1 fruit fly cellular context compared by ENCODE assay signal in the genomic region with DNA sequence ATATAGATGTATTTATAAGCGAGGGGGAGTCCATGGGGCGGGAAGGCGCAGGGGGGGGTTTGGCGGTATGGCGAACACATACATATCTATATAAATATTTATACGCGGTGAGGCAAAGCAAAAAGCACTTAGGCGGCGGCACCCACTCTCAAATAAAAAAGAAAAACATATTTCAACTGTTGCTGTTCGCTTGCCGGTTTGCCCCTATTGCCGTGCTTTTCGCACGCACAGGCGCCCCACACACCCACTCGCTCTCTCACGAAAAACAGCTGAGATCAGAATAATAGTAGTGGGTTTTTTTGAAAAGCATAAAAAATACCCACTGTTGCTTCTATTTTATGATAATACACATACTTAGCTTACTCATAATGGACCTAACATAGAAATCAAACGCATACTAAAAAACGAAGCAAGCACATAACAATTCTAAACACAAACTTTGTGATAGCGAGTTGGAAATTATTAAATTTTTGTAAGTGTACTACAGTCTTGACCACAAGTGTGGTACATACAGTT.
TF ChIP-seq lines count a peak whose summit lies in the region.

No protein-coding gene starts in this region.

TF ChIP-seq in whole organism, embryonic, 481 proteins besides CTCF, POLR2A, EP300 and RAD21 (continued from another document):
- peak; percentile 68 for TF ChIP-seq CG12219 (GFP tag; optimal IDR thresholded peaks at IDR 0.05; lab: Kevin White, UChicago)
- TF ChIP-seq row (GFP tag; IDR thresholded peaks at IDR 0.05; lab: Robert Waterston, UW): peak; percentile 91
- peak; percentile 50 for TF ChIP-seq CG3995 (GFP tag; optimal IDR thresholded peaks at IDR 0.05; lab: Kevin White, UChicago)
- TF ChIP-seq Myb (GFP tag; optimal IDR thresholded peaks at IDR 0.05; lab: Kevin White, UChicago): peak; percentile 59
- TF ChIP-seq CG9727 (GFP tag; optimal IDR thresholded peaks at IDR 0.05; lab: Kevin White, UChicago): peak; percentile 81
- peak; percentile 40 for TF ChIP-seq ewg (GFP tag; optimal IDR thresholded peaks at IDR 0.05; lab: Kevin White, UChicago)
- TF ChIP-seq CG10274 (GFP tag; optimal IDR thresholded peaks at IDR 0.05; lab: Kevin White, UChicago): peak; percentile 33
- TF ChIP-seq hbn (GFP tag; IDR thresholded peaks at IDR 0.05; lab: Robert Waterston, UW; ENCODE audit: partially characterized antibody): no peak
- peak; percentile 16 for TF ChIP-seq zf30C (GFP tag; optimal IDR thresholded peaks at IDR 0.05; lab: Kevin White, UChicago)
- no peak for TF ChIP-seq CG2129 (GFP tag; IDR thresholded peaks at IDR 0.05; lab: Robert Waterston, UW; ENCODE audit: partially characterized antibody)
- peak; percentile 83 for TF ChIP-seq pho (GFP tag; optimal IDR thresholded peaks at IDR 0.05; lab: Kevin White, UChicago)
- peak; percentile 45 for TF ChIP-seq CG8944 (GFP tag; optimal IDR thresholded peaks at IDR 0.05; lab: Kevin White, UChicago)
- TF ChIP-seq CG9215 (GFP tag; IDR thresholded peaks at IDR 0.05; lab: Robert Waterston, UW): no peak
- peak; percentile 19 for TF ChIP-seq cato (GFP tag; optimal IDR thresholded peaks at IDR 0.05; lab: Kevin White, UChicago; ENCODE audit: borderline replicate concordance)
- TF ChIP-seq dan (GFP tag; IDR thresholded peaks at IDR 0.05; lab: Robert Waterston, UW): no peak
- no peak for TF ChIP-seq dati (GFP tag; IDR thresholded peaks at IDR 0.05; lab: Robert Waterston, UW)
- no peak for TF ChIP-seq hth (optimal IDR thresholded peaks at IDR 0.05; lab: Kevin White, UChicago)
- TF ChIP-seq Hey (tag; optimal IDR thresholded peaks at IDR 0.05; lab: Kevin White, UChicago): peak; percentile 48
- peak; percentile 65 for TF ChIP-seq CG9437 (GFP tag; optimal IDR thresholded peaks at IDR 0.05; lab: Kevin White, UChicago)
- peak; percentile 77 for TF ChIP-seq fd3F (GFP tag; optimal IDR thresholded peaks at IDR 0.05; lab: Kevin White, UChicago)
- TF ChIP-seq E2f1 (GFP tag; IDR thresholded peaks at IDR 0.05; lab: Robert Waterston, UW): peak; percentile 53
- peak; percentile 93 for TF ChIP-seq Fer1 (GFP tag; optimal IDR thresholded peaks at IDR 0.05; lab: Kevin White, UChicago)
- TF ChIP-seq ftz-f1 (GFP tag; optimal IDR thresholded peaks at IDR 0.05; lab: Kevin White, UChicago): no peak
- peak; percentile 55 for TF ChIP-seq fd96Cb (tag; optimal IDR thresholded peaks at IDR 0.05; lab: Kevin White, UChicago)
- peak; percentile 75 for TF ChIP-seq CG1233 (GFP tag; optimal IDR thresholded peaks at IDR 0.05; lab: Kevin White, UChicago)
- TF ChIP-seq Dek (tag; optimal IDR thresholded peaks at IDR 0.05; lab: Kevin White, UChicago): peak; percentile 88
- TF ChIP-seq phol (tag; optimal IDR thresholded peaks at IDR 0.05; lab: Kevin White, UChicago): peak; percentile 64
- TF ChIP-seq CG10462 (GFP tag; optimal IDR thresholded peaks at IDR 0.05; lab: Kevin White, UChicago): no peak
- TF ChIP-seq CG11456 (GFP tag; IDR thresholded peaks at IDR 0.05; lab: Robert Waterston, UW): no peak; the same call in 2 of the 3 replicates
- no peak for TF ChIP-seq CG42726 (GFP tag; IDR thresholded peaks at IDR 0.05; lab: Robert Waterston, UW; ENCODE audit: partially characterized antibody)
- no peak for TF ChIP-seq Sin3A (optimal IDR thresholded peaks at IDR 0.05; lab: Kevin White, UChicago)
- peak; percentile 81 for TF ChIP-seq CG7556 (GFP tag; optimal IDR thresholded peaks at IDR 0.05; lab: Kevin White, UChicago)
- peak; percentile 45 for TF ChIP-seq nerfin-1 (tag; optimal IDR thresholded peaks at IDR 0.05; lab: Kevin White, UChicago)
- TF ChIP-seq CG15011 (GFP tag; optimal IDR thresholded peaks at IDR 0.05; lab: Kevin White, UChicago): peak; percentile 8
- peak; percentile 51 for TF ChIP-seq H2.0 (GFP tag; IDR thresholded peaks at IDR 0.05; lab: Robert Waterston, UW)
- no peak for TF ChIP-seq wek (GFP tag; optimal IDR thresholded peaks at IDR 0.05; lab: Kevin White, UChicago)
- TF ChIP-seq CG4707 (GFP tag; optimal IDR thresholded peaks at IDR 0.05; lab: Kevin White, UChicago): no peak
- TF ChIP-seq zen (tag; optimal IDR thresholded peaks at IDR 0.05; lab: Kevin White, UChicago): peak; percentile 27
- no peak for TF ChIP-seq CG3726 (GFP tag; IDR thresholded peaks at IDR 0.05; lab: Robert Waterston, UW)
- TF ChIP-seq da (GFP tag; optimal IDR thresholded peaks at IDR 0.05; lab: Kevin White, UChicago): peak; percentile 50
- TF ChIP-seq CG8765 (GFP tag; IDR thresholded peaks at IDR 0.05; lab: Robert Waterston, UW): no peak
- TF ChIP-seq CG4328 (GFP tag; optimal IDR thresholded peaks at IDR 0.05; lab: Kevin White, UChicago): peak; percentile 67
- peak; percentile 91 for TF ChIP-seq Hand (GFP tag; optimal IDR thresholded peaks at IDR 0.05; lab: Kevin White, UChicago)
- peak; percentile 26; the same call in 2 of the 3 replicates for TF ChIP-seq B-H1 (GFP tag; IDR thresholded peaks at IDR 0.05; lab: Robert Waterston, UW)
- no peak for TF ChIP-seq HLH4C (GFP tag; IDR thresholded peaks at IDR 0.05; lab: Robert Waterston, UW; ENCODE audit: partially characterized antibody)
- peak; percentile 28 for TF ChIP-seq dm (GFP tag; optimal IDR thresholded peaks at IDR 0.05; lab: Kevin White, UChicago)
- no peak for TF ChIP-seq Doc3 (GFP tag; IDR thresholded peaks at IDR 0.05; lab: Robert Waterston, UW; ENCODE audit: partially characterized antibody)
- peak; percentile 63 for TF ChIP-seq pum (GFP tag; optimal IDR thresholded peaks at IDR 0.05; lab: Kevin White, UChicago)
- TF ChIP-seq CG7987 (GFP tag; optimal IDR thresholded peaks at IDR 0.05; lab: Kevin White, UChicago): no peak
- no peak for TF ChIP-seq h (optimal IDR thresholded peaks at IDR 0.05; lab: Kevin White, UChicago)
- peak; percentile 84 for TF ChIP-seq NfI (GFP tag; optimal IDR thresholded peaks at IDR 0.05; lab: Kevin White, UChicago)
- peak; percentile 47 to 55 for TF ChIP-seq chif (GFP tag; optimal IDR thresholded peaks at IDR 0.05; lab: Kevin White, UChicago)
- TF ChIP-seq ash1 (GFP tag; optimal IDR thresholded peaks at IDR 0.05; lab: Kevin White, UChicago): peak; percentile 13
- peak; percentile 86 for TF ChIP-seq CG34376 (GFP tag; optimal IDR thresholded peaks at IDR 0.05; lab: Kevin White, UChicago)
- peak; percentile 65 for TF ChIP-seq vfl (GFP tag; optimal IDR thresholded peaks at IDR 0.05; lab: Kevin White, UChicago)
- peak; percentile 72 for TF ChIP-seq CG15514 (GFP tag; optimal IDR thresholded peaks at IDR 0.05; lab: Kevin White, UChicago)
- no peak for TF ChIP-seq gt (GFP tag; IDR thresholded peaks at IDR 0.05; lab: Robert Waterston, UW)
- TF ChIP-seq rib (GFP tag; IDR thresholded peaks at IDR 0.05; lab: Robert Waterston, UW): peak; percentile 63
- no peak for TF ChIP-seq Lim3 (GFP tag; IDR thresholded peaks at IDR 0.05; lab: Robert Waterston, UW)
- peak; percentile 72 for TF ChIP-seq CrebB (tag; optimal IDR thresholded peaks at IDR 0.05; lab: Kevin White, UChicago)
- peak; percentile 41 for TF ChIP-seq Ssrp (tag; optimal IDR thresholded peaks at IDR 0.05; lab: Kevin White, UChicago)
- no peak for TF ChIP-seq CG6254 (GFP tag; optimal IDR thresholded peaks at IDR 0.05; lab: Kevin White, UChicago)
- TF ChIP-seq CG6683 (GFP tag; optimal IDR thresholded peaks at IDR 0.05; lab: Kevin White, UChicago): peak; percentile 5
- TF ChIP-seq CG6765 (GFP tag; optimal IDR thresholded peaks at IDR 0.05; lab: Kevin White, UChicago): peak; percentile 75
